Fruit fly (Drosophila melanogaster) whole organism, embryonic: Measurements from ENCODE around the gene CG4004.

Experiments
- Aef1 ChIP-seq: fragments of 200-800 bp; sonication (Bioruptor generic); IDR thresholded peaks from 3 replicates; pipeline ENCODE4 v1.3.6; 2022; ENCODE audit warnings: missing biosample characterization, missing genetic modification characterization
- B-H2 ChIP-seq: fragments of 200-800 bp; sonication (Bioruptor generic); optimal IDR thresholded peaks from 2 replicates; lab custom pipeline; 2018; ENCODE audit warnings: missing biosample characterization, mild to moderate bottlenecking, missing genetic modification characterization
- CG10147 ChIP-seq: fragments of 200-800 bp; sonication (Bioruptor generic); optimal IDR thresholded peaks from 2 replicates; lab custom pipeline; 2019; ENCODE audit warnings: missing biosample characterization, mild to moderate bottlenecking, missing genetic modification characterization, moderate library complexity
- CG11504 ChIP-seq: fragments of 200-800 bp; sonication (Bioruptor generic); optimal IDR thresholded peaks from 3 replicates; lab custom pipeline; 2019; ENCODE audit warnings: missing biosample characterization, mild to moderate bottlenecking, missing genetic modification characterization, moderate library complexity
- CG14441 ChIP-seq: fragments of 200-800 bp; sonication (Bioruptor generic); IDR thresholded peaks from 2 replicates; pipeline ENCODE4 v1.3.6; 2022; ENCODE audit warnings: missing biosample characterization, missing genetic modification characterization
- CG1529 ChIP-seq: fragments of 200-800 bp; sonication (Bioruptor generic); optimal IDR thresholded peaks from 3 replicates; lab custom pipeline; 2018; ENCODE audit warnings: missing biosample characterization, missing genetic modification characterization
- CG16813 ChIP-seq: fragments of 200-800 bp; sonication (Bioruptor generic); IDR thresholded peaks from 3 replicates; pipeline ENCODE4 v1.3.6; 2022; ENCODE audit warnings: missing biosample characterization, missing genetic modification characterization; ENCODE audit not compliant: partially characterized antibody
- CG17385 ChIP-seq: fragments of 200-800 bp; sonication (Bioruptor generic); optimal IDR thresholded peaks from 3 replicates; lab custom pipeline; 2018; ENCODE audit warnings: missing biosample characterization, mild to moderate bottlenecking, missing genetic modification characterization
- CG17912 ChIP-seq: fragments of 200-800 bp; sonication (Bioruptor generic); optimal IDR thresholded peaks from 2 replicates; lab custom pipeline; 2018; ENCODE audit warnings: missing biosample characterization, mild to moderate bottlenecking, missing genetic modification characterization
- CG31224 ChIP-seq: fragments of 200-800 bp; sonication (Bioruptor generic); IDR thresholded peaks from 2 replicates; pipeline ENCODE4 v1.3.6; 2022; ENCODE audit warnings: missing biosample characterization, missing genetic modification characterization
- CG31365 ChIP-seq: fragments of 200-800 bp; sonication (Bioruptor generic); optimal IDR thresholded peaks from 2 replicates; lab custom pipeline; 2018; ENCODE audit warnings: missing biosample characterization, mild to moderate bottlenecking, missing genetic modification characterization
- CG33213 ChIP-seq: fragments of 200-800 bp; sonication (Bioruptor generic); optimal IDR thresholded peaks from 3 replicates; lab custom pipeline; 2016; ENCODE audit warnings: missing biosample characterization, missing genetic modification characterization
- CG3726 ChIP-seq: fragments of 200-800 bp; sonication (Bioruptor generic); IDR thresholded peaks from 3 replicates; pipeline ENCODE4, ENCODE4 v1.3.6; 2022; ENCODE audit warnings: missing biosample characterization, missing genetic modification characterization
- CG3847 ChIP-seq: fragments of 200-800 bp; sonication (Bioruptor generic); IDR thresholded peaks from 2 replicates; pipeline ENCODE4 v1.3.6; 2022; ENCODE audit warnings: missing biosample characterization, missing genetic modification characterization
- CG43689 ChIP-seq: fragments of 200-800 bp; sonication (Bioruptor generic); IDR thresholded peaks from 2 replicates; pipeline ENCODE4 v1.3.6; 2022; ENCODE audit warnings: missing biosample characterization, missing genetic modification characterization
- CG5953 ChIP-seq: fragments of 200-800 bp; sonication (Bioruptor generic); IDR thresholded peaks from 2 replicates; pipeline ENCODE4 v1.3.6; 2022; ENCODE audit warnings: missing biosample characterization, missing genetic modification characterization
- CG6175 ChIP-seq: fragments of 200-800 bp; sonication (Bioruptor generic); IDR thresholded peaks from 3 replicates; pipeline ENCODE4 v1.3.6; 2022; ENCODE audit warnings: missing biosample characterization, missing genetic modification characterization
- CG9215 ChIP-seq: fragments of 200-800 bp; sonication (Bioruptor generic); IDR thresholded peaks from 2 replicates; pipeline ENCODE4 v1.3.6; 2022; ENCODE audit warnings: missing biosample characterization, missing genetic modification characterization
- Dll ChIP-seq: fragments of 200-800 bp; sonication (Bioruptor generic); IDR thresholded peaks from 4 replicates; pipeline ENCODE4 v1.3.6; 2022; ENCODE audit warnings: missing biosample characterization, missing genetic modification characterization; ENCODE audit not compliant: partially characterized antibody
- E2f1 ChIP-seq: fragments of 200-800 bp; sonication (Bioruptor generic); IDR thresholded peaks from 2 replicates; pipeline ENCODE4 v1.3.6; 2022; ENCODE audit warnings: missing biosample characterization, missing genetic modification characterization
- Ets65A ChIP-seq: fragments of 200-800 bp; sonication (Bioruptor generic); peaks from one replicate; lab custom pipeline; 2016; ENCODE audit warnings: missing biosample characterization, missing genetic modification characterization
- Ets97D ChIP-seq: fragments of 200-800 bp; sonication (Bioruptor generic); optimal IDR thresholded peaks from 3 replicates; lab custom pipeline; 2016; ENCODE audit warnings: missing biosample characterization, missing genetic modification characterization
- Fer2 ChIP-seq: fragments of 200-800 bp; sonication (Bioruptor generic); optimal IDR thresholded peaks from 2 replicates; lab custom pipeline; 2018; ENCODE audit warnings: missing biosample characterization, mild to moderate bottlenecking, missing genetic modification characterization, moderate library complexity
- Gug ChIP-seq: fragments of 200-800 bp; sonication (Bioruptor generic); IDR thresholded peaks from 4 replicates; pipeline ENCODE4 v1.3.6; 2022; ENCODE audit warnings: missing biosample characterization, missing genetic modification characterization
- H15 ChIP-seq: fragments of 200-800 bp; sonication (Bioruptor generic); IDR thresholded peaks from 3 replicates; pipeline ENCODE4 v1.3.6; 2022; ENCODE audit warnings: missing biosample characterization, missing genetic modification characterization
- HHEX ChIP-seq: fragments of 200-800 bp; sonication (Bioruptor generic); optimal IDR thresholded peaks from 3 replicates; lab custom pipeline; 2017; ENCODE audit warnings: missing biosample characterization, mild to moderate bottlenecking, missing genetic modification characterization, missing genetic modification reagents
- HLH3B ChIP-seq: fragments of 200-800 bp; sonication (Bioruptor generic); IDR thresholded peaks from 2 replicates; pipeline ENCODE4 v1.3.6; 2022; ENCODE audit warnings: missing biosample characterization, missing genetic modification characterization
- Nf-YB ChIP-seq: fragments of 200-800 bp; sonication (Bioruptor generic); optimal IDR thresholded peaks from 3 replicates; lab custom pipeline; 2019; ENCODE audit warnings: missing biosample characterization, mild to moderate bottlenecking, missing genetic modification characterization, moderate library complexity
- Oaz ChIP-seq: fragments of 200-800 bp; sonication (Bioruptor generic); IDR thresholded peaks from 2 replicates; pipeline ENCODE4 v1.3.6; 2022; ENCODE audit warnings: missing biosample characterization, missing genetic modification characterization
- Ptx1 ChIP-seq: fragments of 200-800 bp; sonication (Bioruptor generic); IDR thresholded peaks from 2 replicates; pipeline ENCODE4 v1.3.6; 2022; ENCODE audit warnings: missing biosample characterization, missing genetic modification characterization
- Taf1 ChIP-seq: fragments of 200-800 bp; sonication (Bioruptor generic); IDR thresholded peaks from 2 replicates; pipeline ENCODE4 v1.3.6; 2022; ENCODE audit warnings: missing biosample characterization, missing genetic modification characterization
- ac ChIP-seq: fragments of 200-800 bp; sonication (Bioruptor generic); optimal IDR thresholded peaks from 3 replicates; lab custom pipeline; 2017; ENCODE audit warnings: missing biosample characterization, mild to moderate bottlenecking, missing genetic modification characterization
- bcd ChIP-seq: fragments of 200-800 bp; sonication (Bioruptor generic); optimal IDR thresholded peaks from 2 replicates; lab custom pipeline; 2017; ENCODE audit warnings: missing biosample characterization, mild to moderate bottlenecking, missing genetic modification characterization
- br ChIP-seq: fragments of >200 bp; optimal IDR thresholded peaks from 2 replicates; lab custom pipeline; 2017
- cg ChIP-seq: fragments of 200-800 bp; sonication (Bioruptor generic); optimal IDR thresholded peaks from 3 replicates; lab custom pipeline; 2019; ENCODE audit warnings: missing biosample characterization, mild to moderate bottlenecking, missing genetic modification characterization, moderate library complexity
- danr ChIP-seq: fragments of 200-800 bp; sonication (Bioruptor generic); IDR thresholded peaks from 2 replicates; pipeline ENCODE4 v1.3.6; 2022; ENCODE audit warnings: missing biosample characterization, missing genetic modification characterization
- dmrt99B ChIP-seq: fragments of 200-800 bp; sonication (Bioruptor generic); optimal IDR thresholded peaks from 2 replicates; lab custom pipeline; 2018; ENCODE audit warnings: missing biosample characterization, mild to moderate bottlenecking, missing genetic modification characterization, moderate library complexity
- exex ChIP-seq: fragments of 200-800 bp; sonication (Bioruptor generic); optimal IDR thresholded peaks from 4 replicates; lab custom pipeline; 2018; ENCODE audit warnings: missing biosample characterization, mild to moderate bottlenecking, missing genetic modification characterization, moderate library complexity
- gro ChIP-seq: fragments of 200-800 bp; sonication (Bioruptor generic); optimal IDR thresholded peaks from 2 replicates; lab custom pipeline; 2016; ENCODE audit warnings: missing biosample characterization, missing genetic modification characterization
- lab ChIP-seq: fragments of 200-800 bp; sonication (Bioruptor generic); optimal IDR thresholded peaks from 3 replicates; lab custom pipeline; 2017; ENCODE audit warnings: missing biosample characterization, missing genetic modification characterization, mild to moderate bottlenecking, moderate library complexity, missing genetic modification reagents
- lola ChIP-seq, 3 experiments: fragments of >200 bp in 2 of 3; fragments of 200-800 bp in 1 of 3; sonication (Bioruptor generic) in 1 of 3; optimal IDR thresholded peaks; 2 replicates each; lab custom pipeline; 2017 to 2019; ENCODE audit warnings: missing biosample characterization in 3 of 3, missing genetic modification characterization in 3 of 3, mild to moderate bottlenecking in 1 of 3, moderate library complexity in 1 of 3
- lov ChIP-seq, 2 experiments: fragments of 200-800 bp in 1 of 2; fragments of >200 bp in 1 of 2; sonication (Bioruptor generic) in 1 of 2; IDR thresholded peaks in 1 of 2; optimal IDR thresholded peaks in 1 of 2; 2 replicates in 1 of 2; 3 replicates in 1 of 2; pipeline versions ENCODE4 v1.3.6 to Lab custom; 2017 to 2022; ENCODE audit warnings: missing biosample characterization in 1 of 2, missing genetic modification characterization in 1 of 2
- p53 ChIP-seq: fragments of 200-800 bp; sonication (Bioruptor generic); optimal IDR thresholded peaks from 2 replicates; lab custom pipeline; 2016; ENCODE audit warnings: missing biosample characterization, missing genetic modification characterization
- pnt ChIP-seq: fragments of 200-800 bp; sonication (Bioruptor generic); optimal IDR thresholded peaks from 3 replicates; lab custom pipeline; 2016; ENCODE audit warnings: missing biosample characterization, missing genetic modification characterization
- pum ChIP-seq: fragments of 200-800 bp; sonication (Bioruptor generic); optimal IDR thresholded peaks from 2 replicates; lab custom pipeline; 2016; ENCODE audit warnings: missing biosample characterization, missing genetic modification characterization
- row ChIP-seq: fragments of 200-800 bp; sonication (Bioruptor generic); IDR thresholded peaks from 3 replicates; pipeline ENCODE4 v1.3.6; 2022; ENCODE audit warnings: missing biosample characterization, missing genetic modification characterization
- sens-2 ChIP-seq: fragments of 200-800 bp; sonication (Bioruptor generic); IDR thresholded peaks from 2 replicates; pipeline ENCODE4 v1.3.6; 2022; ENCODE audit warnings: missing biosample characterization, missing genetic modification characterization
- tna ChIP-seq: fragments of 200-800 bp; sonication (Bioruptor generic); IDR thresholded peaks from 2 replicates; pipeline ENCODE4 v1.3.6; 2022; ENCODE audit warnings: missing biosample characterization, missing genetic modification characterization; ENCODE audit not compliant: partially characterized antibody
- toy ChIP-seq: fragments of 200-800 bp; sonication (Bioruptor generic); IDR thresholded peaks from 2 replicates; pipeline ENCODE4 v1.3.6; 2022; ENCODE audit warnings: missing biosample characterization, missing genetic modification characterization
- twi ChIP-seq: fragments of 200-800 bp; optimal IDR thresholded peaks from 2 replicates; lab custom pipeline; 2019; ENCODE audit warnings: missing biosample characterization, mild to moderate bottlenecking, missing genetic modification characterization, moderate library complexity

Gene CG4004

DNA sequence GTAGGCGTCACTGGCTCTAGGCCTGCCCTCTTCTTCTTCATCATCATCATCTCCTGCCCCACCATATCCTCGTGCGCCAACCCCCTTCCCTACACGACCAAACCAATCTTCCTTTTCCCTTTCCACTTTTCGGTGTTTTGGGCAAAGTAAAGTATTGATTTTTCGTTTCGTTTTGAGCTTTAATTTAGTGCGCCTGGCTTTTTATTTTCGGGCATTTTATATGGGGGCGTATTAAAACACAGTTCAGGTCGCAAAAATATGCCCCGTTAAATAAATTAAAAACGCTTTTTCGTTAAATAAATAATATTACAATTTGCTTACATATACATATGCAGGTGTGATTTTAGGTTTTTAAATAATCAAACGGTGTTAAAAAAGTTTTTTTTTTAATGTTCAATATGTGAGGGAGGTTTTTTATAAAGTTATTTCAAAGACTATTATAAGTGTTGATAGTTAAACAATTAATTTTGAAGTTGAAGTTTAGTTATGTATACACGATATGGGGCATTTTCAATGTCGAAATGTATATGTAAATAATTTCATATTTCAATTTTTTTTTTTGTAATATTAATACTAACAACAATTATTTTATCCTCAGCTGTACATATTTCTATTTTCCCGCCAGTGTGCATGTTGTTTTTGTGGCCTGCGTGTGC lies 6.1 kb upstream of the CG4004 start (continued):
- TF ChIP-seq danr (GFP tag; lab: Robert Waterston, UW): no peak
- TF ChIP-seq p53 (GFP tag; lab: Kevin White, UChicago): no peak
- TF ChIP-seq H15: no peak
- no peak for TF ChIP-seq CG3726 (GFP tag; lab: Robert Waterston, UW)
- no peak for TF ChIP-seq pnt (GFP tag; lab: Kevin White, UChicago)
- TF ChIP-seq pum (GFP tag; lab: Kevin White, UChicago): no peak
- peak; percentile 59 for TF ChIP-seq Nf-YB (GFP tag; lab: Kevin White, UChicago)
- TF ChIP-seq tna: no peak
- TF ChIP-seq Ets65A (GFP tag; lab: Kevin White, UChicago): no peak
- peak; percentile 57 for TF ChIP-seq row (GFP tag; lab: Robert Waterston, UW)
- peak; percentile 78 for TF ChIP-seq CG10147 (GFP tag; lab: Kevin White, UChicago)
- TF ChIP-seq CG3847 (GFP tag; lab: Robert Waterston, UW): no peak
- no peak for TF ChIP-seq CG33213
- TF ChIP-seq CG5953: no peak
- peak in 1 of 3 experiments; percentile 71 for TF ChIP-seq lola (GFP tag; optimal IDR thresholded peaks at IDR 0.05; lab: Kevin White, UChicago)
- peak; percentile 50 for TF ChIP-seq HHEX
- no peak for TF ChIP-seq cg
- peak; percentile 12 for TF ChIP-seq Fer2
- no peak for TF ChIP-seq exex (tag; lab: Kevin White, UChicago)
- peak; percentile 77 for TF ChIP-seq lab (GFP tag; lab: Kevin White, UChicago)
- TF ChIP-seq Oaz: 0 out of 2 replicates have a peak, but pooled peaks have one; percentile 15
- no peak for TF ChIP-seq CG31365 (tag; lab: Kevin White, UChicago)
- no peak for TF ChIP-seq Taf1 (GFP tag; lab: Robert Waterston, UW)
- TF ChIP-seq ac (GFP tag; lab: Kevin White, UChicago): no peak
- no peak for TF ChIP-seq Aef1
- TF ChIP-seq CG43689: 0 out of 2 replicates have a peak, but pooled peaks have one; percentile 32
- TF ChIP-seq Ptx1 (GFP tag; lab: Robert Waterston, UW): peak; percentile 71
- no peak for TF ChIP-seq br (lab: Kevin White, UChicago)
- TF ChIP-seq HLH3B (GFP tag; lab: Robert Waterston, UW): peak; percentile 59
- peak; percentile 90 for TF ChIP-seq dmrt99B (tag; lab: Kevin White, UChicago)
- TF ChIP-seq E2f1 (GFP tag; lab: Robert Waterston, UW): peak; percentile 42; the same call in 1 of the 2 replicates
- peak; percentile 79 for TF ChIP-seq bcd
- TF ChIP-seq CG17912 (GFP tag; lab: Kevin White, UChicago): no peak
- TF ChIP-seq CG1529 (GFP tag; lab: Kevin White, UChicago): peak; percentile 54
- TF ChIP-seq CG6175: no peak
- peak; percentile 91 for TF ChIP-seq CG11504 (tag; lab: Kevin White, UChicago)
- TF ChIP-seq lov (optimal IDR thresholded peaks at IDR 0.05; lab: Kevin White, UChicago): no peak
- TF ChIP-seq lov (GFP tag; IDR thresholded peaks at IDR 0.05; lab: Robert Waterston, UW): no peak
- TF ChIP-seq CG17385 (GFP tag; lab: Kevin White, UChicago): peak; percentile 78
- TF ChIP-seq CG9215 (GFP tag; lab: Robert Waterston, UW): no peak
- TF ChIP-seq gro (GFP tag; lab: Kevin White, UChicago): no peak
- no peak for TF ChIP-seq Ets97D
- TF ChIP-seq CG31224: peak; percentile 22; the same call in 1 of the 2 replicates
- peak; percentile 5 for TF ChIP-seq twi (tag; lab: Kevin White, UChicago)
- no peak for TF ChIP-seq toy
- TF ChIP-seq CG16813 (GFP tag; lab: Robert Waterston, UW): no peak
- peak; percentile 53; the same call in 1 of the 2 replicates for TF ChIP-seq CG14441 (GFP tag; lab: Robert Waterston, UW)
- no peak for TF ChIP-seq B-H2 (GFP tag; lab: Kevin White, UChicago)
- TF ChIP-seq Dll: no peak
- no peak for TF ChIP-seq Gug (GFP tag; lab: Robert Waterston, UW)
- TF ChIP-seq sens-2 (GFP tag; lab: Robert Waterston, UW): no peak
